Fruit fly (Drosophila melanogaster) whole organism, embryonic: Measurements from ENCODE around the gene CG6652.

Experiments
- ATbp ChIP-seq: fragments of 200-800 bp; sonication (Bioruptor generic); optimal IDR thresholded peaks from 2 replicates; lab custom pipeline; 2017; ENCODE audit warnings: missing biosample characterization, mild to moderate bottlenecking, missing genetic modification characterization, missing genetic modification reagents
- Adf1 ChIP-seq: fragments of 200-800 bp; sonication (Bioruptor generic); IDR thresholded peaks from 2 replicates; pipeline ENCODE4 v1.3.6; 2022; ENCODE audit warnings: missing biosample characterization, missing genetic modification characterization
- Atf6 ChIP-seq: fragments of 200-800 bp; sonication (Bioruptor generic); IDR thresholded peaks from 2 replicates; pipeline ENCODE4 v1.3.6; 2022; ENCODE audit warnings: missing biosample characterization, missing genetic modification characterization
- BEAF-32 ChIP-seq: fragments of 200-800 bp; sonication (Bioruptor generic); optimal IDR thresholded peaks from 3 replicates; lab custom pipeline; 2017; ENCODE audit warnings: missing biosample characterization, missing genetic modification characterization, mild to moderate bottlenecking, moderate library complexity, missing genetic modification reagents
- CG1024 ChIP-seq: fragments of 200-800 bp; sonication (Bioruptor generic); IDR thresholded peaks from 2 replicates; pipeline ENCODE4 v1.3.6; 2022; ENCODE audit warnings: missing biosample characterization, missing genetic modification characterization
- CG10565 ChIP-seq: fragments of 200-800 bp; sonication (Bioruptor generic); optimal IDR thresholded peaks from 3 replicates; lab custom pipeline; 2016; ENCODE audit warnings: missing biosample characterization, mild to moderate bottlenecking, missing genetic modification characterization
- CG11695 ChIP-seq: fragments of 200-800 bp; sonication (Bioruptor generic); IDR thresholded peaks from 3 replicates; pipeline ENCODE4 v1.3.6; 2022; ENCODE audit warnings: missing biosample characterization, missing genetic modification characterization
- CG11696 ChIP-seq: fragments of 200-800 bp; sonication (Bioruptor generic); IDR thresholded peaks from 2 replicates; pipeline ENCODE4 v1.3.6; 2022; ENCODE audit warnings: missing biosample characterization, missing genetic modification characterization
- CG12071 ChIP-seq: fragments of 200-800 bp; sonication (Bioruptor generic); optimal IDR thresholded peaks from 3 replicates; lab custom pipeline; 2018; ENCODE audit warnings: missing biosample characterization, mild to moderate bottlenecking, missing genetic modification characterization
- CG12769 ChIP-seq: fragments of 200-800 bp; sonication (Bioruptor generic); optimal IDR thresholded peaks from 2 replicates; lab custom pipeline; 2019; ENCODE audit warnings: missing biosample characterization, mild to moderate bottlenecking, missing genetic modification characterization, moderate library complexity
- CG13424 ChIP-seq: fragments of 200-800 bp; sonication (Bioruptor generic); optimal IDR thresholded peaks from 2 replicates; lab custom pipeline; 2019; ENCODE audit warnings: missing biosample characterization, mild to moderate bottlenecking, missing genetic modification characterization, moderate library complexity
- CG14441 ChIP-seq: fragments of 200-800 bp; sonication (Bioruptor generic); IDR thresholded peaks from 2 replicates; pipeline ENCODE4 v1.3.6; 2022; ENCODE audit warnings: missing biosample characterization, missing genetic modification characterization
- CG17385 ChIP-seq: fragments of 200-800 bp; sonication (Bioruptor generic); optimal IDR thresholded peaks from 3 replicates; lab custom pipeline; 2018; ENCODE audit warnings: missing biosample characterization, mild to moderate bottlenecking, missing genetic modification characterization
- CG18599 ChIP-seq: fragments of 200-800 bp; sonication (Bioruptor generic); optimal IDR thresholded peaks from 3 replicates; lab custom pipeline; 2017; ENCODE audit warnings: missing biosample characterization, missing genetic modification characterization, mild to moderate bottlenecking, moderate library complexity, missing genetic modification reagents
- CG32532 ChIP-seq: fragments of 200-800 bp; sonication (Bioruptor generic); IDR thresholded peaks from 2 replicates; pipeline ENCODE4 v1.3.6; 2022; ENCODE audit warnings: missing biosample characterization, missing genetic modification characterization
- CG32767 ChIP-seq: fragments of 200-800 bp; sonication (Bioruptor generic); IDR thresholded peaks from 2 replicates; pipeline ENCODE4 v1.3.6; 2022; ENCODE audit warnings: missing biosample characterization, missing genetic modification characterization
- CG3838 ChIP-seq: fragments of 200-800 bp; sonication (Bioruptor generic); optimal IDR thresholded peaks from 3 replicates; lab custom pipeline; 2016; ENCODE audit warnings: missing biosample characterization, missing genetic modification characterization
- CG6765 ChIP-seq: fragments of 200-800 bp; sonication (Bioruptor generic); optimal IDR thresholded peaks from 3 replicates; lab custom pipeline; 2017; ENCODE audit warnings: missing biosample characterization, mild to moderate bottlenecking, missing genetic modification characterization
- CG7556 ChIP-seq: fragments of 200-800 bp; sonication (Bioruptor generic); optimal IDR thresholded peaks from 2 replicates; lab custom pipeline; 2017; ENCODE audit warnings: missing biosample characterization, mild to moderate bottlenecking, missing genetic modification characterization
- CG7839 ChIP-seq: fragments of 200-800 bp; sonication (Bioruptor generic); optimal IDR thresholded peaks from 3 replicates; lab custom pipeline; 2018; ENCODE audit warnings: missing biosample characterization, mild to moderate bottlenecking, missing genetic modification characterization, moderate library complexity
- CG9727 ChIP-seq: fragments of 200-800 bp; sonication (Bioruptor generic); optimal IDR thresholded peaks from 3 replicates; lab custom pipeline; 2017; ENCODE audit warnings: missing biosample characterization, mild to moderate bottlenecking, missing genetic modification characterization
- D ChIP-seq, 2 experiments: fragments of 200-800 bp in 1 of 2; fragments of >200 bp in 1 of 2; sonication (Bioruptor generic) in 1 of 2; optimal IDR thresholded peaks; 2 replicates in 1 of 2; 3 replicates in 1 of 2; lab custom pipeline; 2017; ENCODE audit warnings: mild to moderate bottlenecking in 1 of 2, missing biosample characterization in 1 of 2, missing genetic modification characterization in 1 of 2, missing genetic modification reagents in 1 of 2
- Deaf1 ChIP-seq: fragments of 200-800 bp; optimal IDR thresholded peaks from 3 replicates; lab custom pipeline; 2019; ENCODE audit warnings: missing biosample characterization, mild to moderate bottlenecking, missing genetic modification characterization, moderate library complexity
- Ets65A ChIP-seq: fragments of 200-800 bp; sonication (Bioruptor generic); peaks from one replicate; lab custom pipeline; 2016; ENCODE audit warnings: missing biosample characterization, missing genetic modification characterization
- HLH4C ChIP-seq: fragments of 200-800 bp; sonication (Bioruptor generic); IDR thresholded peaks from 3 replicates; pipeline ENCODE4 v1.3.6; 2022; ENCODE audit warnings: missing biosample characterization, missing genetic modification characterization; ENCODE audit not compliant: partially characterized antibody
- Jarid2 ChIP-seq: fragments of 200-800 bp; sonication (Bioruptor generic); optimal IDR thresholded peaks from 3 replicates; lab custom pipeline; 2017; ENCODE audit warnings: mild to moderate bottlenecking, missing biosample characterization, missing genetic modification reagents, missing genetic modification characterization
- Med ChIP-seq: fragments of 200-800 bp; sonication (Bioruptor generic); peaks from one replicate; lab custom pipeline; 2016; ENCODE audit warnings: missing biosample characterization, missing genetic modification characterization, mild to moderate bottlenecking, inconsistent platforms, moderate library complexity
- PHDP ChIP-seq: fragments of 200-800 bp; sonication (Bioruptor generic); optimal IDR thresholded peaks from 3 replicates; lab custom pipeline; 2018; ENCODE audit warnings: missing biosample characterization, mild to moderate bottlenecking, missing genetic modification characterization, moderate library complexity
- Rfx ChIP-seq: fragments of 200-800 bp; sonication (Bioruptor generic); IDR thresholded peaks from 2 replicates; pipeline ENCODE4 v1.3.6; 2022; ENCODE audit warnings: missing biosample characterization, missing genetic modification characterization
- Usf ChIP-seq: fragments of 200-800 bp; sonication (Bioruptor generic); optimal IDR thresholded peaks from 2 replicates; lab custom pipeline; 2017; ENCODE audit warnings: missing genotype, missing biosample characterization, missing genetic modification characterization
- Vsx1 ChIP-seq: fragments of 200-800 bp; sonication (Bioruptor generic); optimal IDR thresholded peaks from 2 replicates; lab custom pipeline; 2017; ENCODE audit warnings: missing biosample characterization, mild to moderate bottlenecking, missing genetic modification characterization, missing genetic modification reagents
- ase ChIP-seq: fragments of 200-800 bp; sonication (Bioruptor generic); IDR thresholded peaks from 3 replicates; pipeline ENCODE4 v1.3.6; 2022; ENCODE audit warnings: missing biosample characterization, missing genetic modification characterization
- cg ChIP-seq: fragments of 200-800 bp; sonication (Bioruptor generic); optimal IDR thresholded peaks from 3 replicates; lab custom pipeline; 2019; ENCODE audit warnings: missing biosample characterization, mild to moderate bottlenecking, missing genetic modification characterization, moderate library complexity
- ci ChIP-seq: fragments of 200-800 bp; sonication (Bioruptor generic); IDR thresholded peaks from 3 replicates; pipeline ENCODE4 v1.3.6; 2022; ENCODE audit warnings: missing biosample characterization, missing genetic modification characterization
- exex ChIP-seq: fragments of 200-800 bp; sonication (Bioruptor generic); optimal IDR thresholded peaks from 4 replicates; lab custom pipeline; 2018; ENCODE audit warnings: missing biosample characterization, mild to moderate bottlenecking, missing genetic modification characterization, moderate library complexity
- fd64A ChIP-seq: fragments of 200-800 bp; sonication (Bioruptor generic); optimal IDR thresholded peaks from 3 replicates; lab custom pipeline; 2018; ENCODE audit warnings: missing biosample characterization, mild to moderate bottlenecking, missing genetic modification characterization
- fd96Cb ChIP-seq: fragments of 200-800 bp; sonication (Bioruptor generic); optimal IDR thresholded peaks from 2 replicates; lab custom pipeline; 2018; ENCODE audit warnings: missing biosample characterization, mild to moderate bottlenecking, missing genetic modification characterization, moderate library complexity
- fru ChIP-seq: fragments of >200 bp; optimal IDR thresholded peaks from 2 replicates; lab custom pipeline; 2017
- nom ChIP-seq: fragments of 200-800 bp; sonication (Bioruptor generic); optimal IDR thresholded peaks from 2 replicates; lab custom pipeline; 2017; ENCODE audit warnings: missing biosample characterization, missing genetic modification characterization, mild to moderate bottlenecking, moderate library complexity, missing genetic modification reagents
- pita ChIP-seq: fragments of 200-800 bp; sonication (Bioruptor generic); optimal IDR thresholded peaks from 2 replicates; lab custom pipeline; 2017; ENCODE audit warnings: missing biosample characterization, mild to moderate bottlenecking, missing genetic modification characterization
- psq ChIP-seq: fragments of 200-800 bp; sonication (Bioruptor generic); optimal IDR thresholded peaks from 2 replicates; lab custom pipeline; 2017; ENCODE audit warnings: missing biosample characterization, missing genetic modification characterization
- repo ChIP-seq: fragments of 200-800 bp; sonication (Bioruptor generic); optimal IDR thresholded peaks from 2 replicates; lab custom pipeline; 2016; ENCODE audit warnings: missing biosample characterization, missing genetic modification characterization
- sd ChIP-seq: fragments of 200-800 bp; sonication (Bioruptor generic); optimal IDR thresholded peaks from 3 replicates; lab custom pipeline; 2018; ENCODE audit warnings: missing biosample characterization, mild to moderate bottlenecking, missing genetic modification characterization, moderate library complexity
- sqz ChIP-seq: fragments of 200-800 bp; sonication (Bioruptor generic); optimal IDR thresholded peaks from 3 replicates; lab custom pipeline; 2018; ENCODE audit warnings: missing biosample characterization, mild to moderate bottlenecking, missing genetic modification characterization
- stc ChIP-seq: fragments of 200-800 bp; sonication (Bioruptor generic); IDR thresholded peaks from 2 replicates; pipeline ENCODE4 v1.3.6; 2022; ENCODE audit warnings: missing biosample characterization, missing genetic modification characterization
- tll ChIP-seq, 2 experiments: fragments of 200-800 bp in 1 of 2; fragments of >200 bp in 1 of 2; sonication (Bioruptor generic) in 1 of 2; optimal IDR thresholded peaks; 2 replicates each; lab custom pipeline; 2017 to 2019; ENCODE audit warnings: missing biosample characterization in 2 of 2, missing genetic modification characterization in 2 of 2, mild to moderate bottlenecking in 1 of 2, moderate library complexity in 1 of 2
- tup ChIP-seq: fragments of 200-800 bp; sonication (Bioruptor generic); optimal IDR thresholded peaks from 2 replicates; lab custom pipeline; 2016; ENCODE audit warnings: missing biosample characterization, mild to moderate bottlenecking, missing genetic modification characterization, moderate library complexity
- tx ChIP-seq: fragments of 200-800 bp; sonication (Bioruptor generic); optimal IDR thresholded peaks from 2 replicates; lab custom pipeline; 2016; ENCODE audit warnings: missing biosample characterization, missing genetic modification characterization
- vfl ChIP-seq: fragments of 200-800 bp; sonication (Bioruptor generic); optimal IDR thresholded peaks from 2 replicates; lab custom pipeline; 2016; ENCODE audit warnings: missing biosample characterization, missing genetic modification characterization

CG6652 gene

DNA sequence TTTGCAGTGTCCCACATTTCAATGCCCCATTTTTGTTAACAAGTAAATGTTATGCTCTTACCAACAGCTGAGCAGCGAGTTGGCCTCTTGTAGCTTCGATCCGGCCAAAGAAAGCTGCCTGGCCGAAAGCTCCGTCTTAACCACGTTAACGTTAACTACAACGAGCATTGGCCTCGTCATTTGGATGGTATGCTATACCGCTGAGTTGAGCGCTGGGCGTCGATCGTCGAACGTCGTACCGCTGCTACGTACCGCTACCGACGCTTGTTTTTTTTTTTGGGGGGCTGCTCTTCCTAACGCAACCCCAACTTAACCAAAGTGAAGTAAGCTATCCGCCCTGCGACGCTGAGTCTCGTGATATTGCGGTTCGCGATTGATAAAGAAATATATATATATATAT, 26.7 kb upstream of the CG6652 start, which contains the start of gene rogdi (continued):
- peak; percentile 17 for TF ChIP-seq CG18599 (GFP tag; lab: Kevin White, UChicago)
- TF ChIP-seq Atf6 (GFP tag; lab: Robert Waterston, UW): peak; percentile 21; the same call in 1 of the 2 replicates
- peak; percentile 7 for TF ChIP-seq CG9727 (GFP tag; lab: Kevin White, UChicago)
- peak; percentile 12; the same call in 1 of the 2 replicates for TF ChIP-seq Adf1
- no peak for TF ChIP-seq nom (GFP tag; lab: Kevin White, UChicago)
- peak; percentile 12 for TF ChIP-seq Med (GFP tag; lab: Kevin White, UChicago)
- TF ChIP-seq CG11695 (GFP tag; lab: Robert Waterston, UW): no peak
- TF ChIP-seq Rfx: 0 out of 2 replicates have a peak, but pooled peaks have one; percentile 12
- TF ChIP-seq ATbp (GFP tag; lab: Kevin White, UChicago): no peak
- TF ChIP-seq CG12769 (tag; lab: Kevin White, UChicago): peak; percentile 23
- peak; percentile 5; the same call in 1 of the 2 replicates for TF ChIP-seq CG32532 (GFP tag; lab: Robert Waterston, UW)
- peak; percentile 11 for TF ChIP-seq Deaf1

DNA sequence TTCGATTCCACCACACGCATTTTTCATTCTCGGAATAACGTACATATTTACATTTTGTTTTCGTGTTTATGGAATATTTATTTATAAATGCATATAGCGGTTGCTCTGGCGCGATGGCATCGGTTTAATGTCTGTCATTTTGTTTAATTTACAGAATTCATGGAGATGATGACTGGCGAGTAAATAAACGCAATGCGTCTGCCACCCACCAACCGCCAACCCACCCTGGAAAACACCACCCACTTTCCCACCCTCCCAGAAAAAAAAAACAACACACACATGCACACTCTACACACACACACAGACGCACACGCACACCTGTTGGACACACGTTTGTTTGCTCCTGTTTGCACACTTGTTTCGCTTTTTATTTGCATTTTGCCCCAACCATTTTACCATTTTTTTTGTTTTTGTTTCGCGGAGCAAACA, 25.2 kb upstream of the CG6652 start:
- TF ChIP-seq sqz (GFP tag; lab: Kevin White, UChicago) (peak; percentile 70), vfl (GFP tag; lab: Kevin White, UChicago) (no peak), CG11696 (GFP tag; lab: Robert Waterston, UW) (no peak), HLH4C (GFP tag; lab: Robert Waterston, UW) (no peak), pita (GFP tag; lab: Kevin White, UChicago) (no peak), CG7839 (no peak), fd64A (GFP tag; lab: Kevin White, UChicago) (peak; percentile 85), CG12071 (peak; percentile 32), BEAF-32 (no peak), ci (peak; percentile 68; the same call in 2 of the 3 replicates), stc (GFP tag; lab: Robert Waterston, UW) (no peak), CG17385 (GFP tag; lab: Kevin White, UChicago) (peak; percentile 36), PHDP (tag; lab: Kevin White, UChicago) (peak; percentile 60), fru (no peak), tx (GFP tag; lab: Kevin White, UChicago) (no peak), CG3838 (GFP tag; lab: Kevin White, UChicago) (no peak), Ets65A (GFP tag; lab: Kevin White, UChicago) (peak; percentile 39), Usf (GFP tag; lab: Kevin White, UChicago) (no peak), sd (tag; lab: Kevin White, UChicago) (peak; percentile 60), CG10565 (GFP tag; lab: Kevin White, UChicago) (no peak), Jarid2 (GFP tag; lab: Kevin White, UChicago) (no peak), CG1024 (no peak), fd96Cb (tag; lab: Kevin White, UChicago) (no peak), cg (GFP tag; lab: Kevin White, UChicago) (peak; percentile 53), psq (no peak), ase (GFP tag; lab: Robert Waterston, UW) (no peak), exex (tag; lab: Kevin White, UChicago) (no peak), repo (GFP tag; lab: Kevin White, UChicago) (no peak), CG32767 (GFP tag; lab: Robert Waterston, UW) (no peak), tll (GFP tag; optimal IDR thresholded peaks at IDR 0.05; lab: Kevin White, UChicago) (no peak), tup (no peak), D (optimal IDR thresholded peaks at IDR 0.05; lab: Kevin White, UChicago) (no peak), D (GFP tag; optimal IDR thresholded peaks at IDR 0.05; lab: Kevin White, UChicago) (peak; percentile 36), CG7556 (peak; percentile 13), CG13424 (tag; lab: Kevin White, UChicago) (peak; percentile 38), Vsx1 (GFP tag; lab: Kevin White, UChicago) (peak; percentile 39), CG32532 (GFP tag; lab: Robert Waterston, UW) (0 out of 2 replicates have a peak, but pooled peaks have one; percentile 31), CG14441 (GFP tag; lab: Robert Waterston, UW) (no peak), CG6765 (GFP tag; lab: Kevin White, UChicago) (no peak)
